Worm (Caenorhabditis elegans) whole organism, L1 larva: ENCODE results near the gene gid-7.

Source experiments
- C34B4.2 ChIP-seq: sonication (generic microtip); optimal IDR thresholded peaks from 2 replicates; lab custom pipeline; 2017; ENCODE audit warnings: mild to moderate bottlenecking, missing genetic modification characterization, missing compliant biosample characterization
- F16B12.6 ChIP-seq: fragments of 150-350 bp; optimal IDR thresholded peaks from 2 replicates; lab custom pipeline; 2014; ENCODE audit warnings: missing biosample characterization, missing genetic modification characterization
- aha-1 ChIP-seq: fragments of 150-350 bp; optimal IDR thresholded peaks from 2 replicates; lab custom pipeline; 2014; ENCODE audit warnings: missing biosample characterization, missing genetic modification characterization
- alr-1 ChIP-seq: fragments of 200-800 bp; sonication (Bioruptor generic); optimal IDR thresholded peaks from 2 replicates; lab custom pipeline; 2018; ENCODE audit warnings: borderline replicate concordance, mild to moderate bottlenecking, missing genetic modification characterization, missing compliant biosample characterization
- aly-2 ChIP-seq: fragments of 150-350 bp; optimal IDR thresholded peaks from 2 replicates; lab custom pipeline; 2014; ENCODE audit warnings: missing biosample characterization, missing genetic modification characterization
- blmp-1 ChIP-seq: fragments of 150-350 bp; optimal IDR thresholded peaks from 2 replicates; lab custom pipeline; 2014; ENCODE audit warnings: missing biosample characterization, missing genetic modification characterization
- ceh-63 ChIP-seq: fragments of 200-800 bp; sonication (Bioruptor generic); optimal IDR thresholded peaks from 2 replicates; lab custom pipeline; 2018; ENCODE audit warnings: mild to moderate bottlenecking, missing genetic modification characterization, missing compliant biosample characterization
- ceh-8 ChIP-seq: fragments of 200-800 bp; sonication (Bioruptor generic); optimal IDR thresholded peaks from 2 replicates; lab custom pipeline; 2018; ENCODE audit warnings: mild to moderate bottlenecking, missing genetic modification characterization, moderate library complexity, missing compliant biosample characterization
- ceh-90 ChIP-seq: sonication (generic microtip); optimal IDR thresholded peaks from 2 replicates; lab custom pipeline; 2016; ENCODE audit warnings: missing genetic modification characterization, missing compliant biosample characterization
- ces-1 ChIP-seq: fragments of 150-350 bp; optimal IDR thresholded peaks from 2 replicates; lab custom pipeline; 2014; ENCODE audit warnings: missing biosample characterization, missing genetic modification reagents, missing genetic modification characterization
- dpl-1 ChIP-seq, 3 experiments: fragments of 150-350 bp in 2 of 3; sonication (generic microtip) in 1 of 3; optimal IDR thresholded peaks; 2 replicates each; lab custom pipeline; 2014 to 2017; ENCODE audit warnings: missing biosample characterization in 3 of 3, missing genetic modification characterization in 3 of 3, missing genetic modification reagents in 3 of 3
- dsc-1 ChIP-seq: sonication (generic microtip); optimal IDR thresholded peaks from 2 replicates; lab custom pipeline; 2016; ENCODE audit warnings: mild to moderate bottlenecking, missing genetic modification characterization, missing compliant biosample characterization
- efl-3 ChIP-seq: fragments of 200-800 bp; sonication (Bioruptor generic); optimal IDR thresholded peaks from 2 replicates; lab custom pipeline; 2018; ENCODE audit warnings: mild to moderate bottlenecking, missing genetic modification characterization, missing compliant biosample characterization
- egl-27 ChIP-seq, 2 experiments: fragments of 150-350 bp in 1 of 2; sonication (generic microtip); optimal IDR thresholded peaks; 3 replicates each; lab custom pipeline; 2017 to 2018; ENCODE audit warnings: missing biosample characterization in 2 of 2, missing genetic modification characterization in 2 of 2, missing genetic modification reagents in 2 of 2
- elt-2 ChIP-seq: sonication (generic microtip); optimal IDR thresholded peaks from 2 replicates; lab custom pipeline; 2016; ENCODE audit warnings: missing genetic modification characterization, mild to moderate bottlenecking, inconsistent platforms, missing compliant biosample characterization, missing genetic modification reagents
- fkh-4 ChIP-seq: sonication (generic microtip); optimal IDR thresholded peaks from 2 replicates; lab custom pipeline; 2016; ENCODE audit warnings: missing compliant biosample characterization, missing genetic modification characterization, borderline replicate concordance
- fos-1 ChIP-seq: fragments of 150-350 bp; optimal IDR thresholded peaks from 2 replicates; lab custom pipeline; 2014; ENCODE audit warnings: missing biosample characterization, missing genetic modification characterization
- grh-1 ChIP-seq: fragments of 200-800 bp; sonication (Bioruptor generic); IDR thresholded peaks from 2 replicates; pipeline ENCODE4 v1.3.6; 2022; ENCODE audit warnings: missing genetic modification reagents, missing genetic modification characterization, missing compliant biosample characterization
- hlh-17 ChIP-seq: fragments of 200-800 bp; sonication (Bioruptor generic); optimal IDR thresholded peaks from 2 replicates; lab custom pipeline; 2018; ENCODE audit warnings: missing genetic modification characterization, mild to moderate bottlenecking, missing compliant biosample characterization, moderate library complexity, borderline replicate concordance
- hlh-4 ChIP-seq: sonication (generic microtip); optimal IDR thresholded peaks from 2 replicates; lab custom pipeline; 2016; ENCODE audit warnings: mild to moderate bottlenecking, missing genetic modification characterization, missing compliant biosample characterization
- irx-1 ChIP-seq: sonication (generic microtip); optimal IDR thresholded peaks from 2 replicates; lab custom pipeline; 2016; ENCODE audit warnings: missing genetic modification characterization, missing compliant biosample characterization
- isw-1 ChIP-seq: fragments of 200-800 bp; sonication (Bioruptor generic); IDR thresholded peaks from 2 replicates; pipeline ENCODE4 v1.3.6; 2022; ENCODE audit warnings: missing genetic modification characterization, missing compliant biosample characterization
- jun-1 ChIP-seq: fragments of 150-350 bp; optimal IDR thresholded peaks from 2 replicates; lab custom pipeline; 2014; ENCODE audit warnings: missing biosample characterization, missing genetic modification reagents, missing genetic modification characterization
- lin-15B ChIP-seq: fragments of 150-350 bp; sonication (generic microtip); optimal IDR thresholded peaks from 3 replicates; lab custom pipeline; 2014; ENCODE audit warnings: missing biosample characterization, missing genetic modification characterization
- lin-35 ChIP-seq, 2 experiments: fragments of 150-350 bp; optimal IDR thresholded peaks; 2 replicates each; lab custom pipeline; 2014; ENCODE audit warnings: missing biosample characterization in 2 of 2, missing genetic modification characterization in 2 of 2, missing genetic modification reagents in 2 of 2
- lir-3 ChIP-seq: sonication (generic microtip); optimal IDR thresholded peaks from 2 replicates; lab custom pipeline; 2016; ENCODE audit warnings: mild to moderate bottlenecking, missing genetic modification characterization, moderate library complexity, missing compliant biosample characterization; ENCODE audit not compliant: poor library complexity
- lsy-2 ChIP-seq, 2 experiments: fragments of 150-350 bp; optimal IDR thresholded peaks; 2 replicates each; lab custom pipeline; 2014; ENCODE audit warnings: missing biosample characterization in 2 of 2, missing genetic modification characterization in 2 of 2
- mab-9 ChIP-seq: fragments of 200-800 bp; sonication (Bioruptor generic); IDR thresholded peaks from 2 replicates; pipeline ENCODE4 v1.3.6; 2022; ENCODE audit warnings: missing genetic modification reagents, missing genetic modification characterization, missing compliant biosample characterization
- mdl-1 ChIP-seq, 2 experiments: fragments of 150-350 bp; optimal IDR thresholded peaks; 2 replicates each; lab custom pipeline; 2014 to 2017; ENCODE audit warnings: missing biosample characterization in 2 of 2, missing genetic modification characterization in 2 of 2, inconsistent platforms in 1 of 2
- mef-2 ChIP-seq: fragments of 150-350 bp; optimal IDR thresholded peaks from 2 replicates; lab custom pipeline; 2014; ENCODE audit warnings: missing biosample characterization, missing genetic modification characterization
- mep-1 ChIP-seq: fragments of 150-350 bp; optimal IDR thresholded peaks from 2 replicates; lab custom pipeline; 2014; ENCODE audit warnings: missing biosample characterization, missing genetic modification characterization
- nhr-11 ChIP-seq: fragments of 150-350 bp; optimal IDR thresholded peaks from 2 replicates; lab custom pipeline; 2014; ENCODE audit warnings: missing biosample characterization, missing genetic modification characterization
- nhr-12 ChIP-seq: sonication (generic microtip); optimal IDR thresholded peaks from 2 replicates; lab custom pipeline; 2017; ENCODE audit warnings: missing biosample characterization, missing genetic modification characterization
- nhr-19 ChIP-seq: fragments of 200-800 bp; sonication (Bioruptor generic); conservative IDR thresholded peaks from 2 replicates; pipeline ENCODE4 v1.3.6; 2022; ENCODE audit warnings: missing genetic modification characterization, missing compliant biosample characterization
- nhr-237 ChIP-seq: fragments of 150-350 bp; optimal IDR thresholded peaks from 2 replicates; lab custom pipeline; 2014; ENCODE audit warnings: missing biosample characterization, missing genetic modification characterization
- nhr-47 ChIP-seq: sonication (generic microtip); optimal IDR thresholded peaks from 2 replicates; lab custom pipeline; 2016; ENCODE audit warnings: mild to moderate bottlenecking, missing genetic modification characterization, moderate library complexity, missing compliant biosample characterization
- nhr-71 ChIP-seq: sonication (generic microtip); optimal IDR thresholded peaks from 2 replicates; lab custom pipeline; 2016; ENCODE audit warnings: mild to moderate bottlenecking, missing genetic modification characterization, moderate library complexity, missing compliant biosample characterization
- nhr-76 ChIP-seq: sonication (generic microtip); optimal IDR thresholded peaks from 2 replicates; lab custom pipeline; 2017; ENCODE audit warnings: missing biosample characterization, missing genetic modification characterization
- nhr-77 ChIP-seq: fragments of 150-350 bp; optimal IDR thresholded peaks from 2 replicates; lab custom pipeline; 2014; ENCODE audit warnings: missing biosample characterization, missing genetic modification characterization
- nhr-85 ChIP-seq: sonication (generic microtip); peaks from one replicate; lab custom pipeline; 2016; ENCODE audit warnings: missing genetic modification characterization, inconsistent platforms, missing compliant biosample characterization
- nhr-90 ChIP-seq: sonication (generic microtip); optimal IDR thresholded peaks from 2 replicates; lab custom pipeline; 2016; ENCODE audit warnings: mild to moderate bottlenecking, missing genetic modification characterization, missing compliant biosample characterization; ENCODE audit not compliant: poor library complexity
- pag-3 ChIP-seq: sonication (generic microtip); optimal IDR thresholded peaks from 2 replicates; lab custom pipeline; 2017; ENCODE audit warnings: missing genetic modification characterization, mild to moderate bottlenecking, missing compliant biosample characterization, antibody characterized with exemption, borderline replicate concordance; ENCODE audit not compliant: insufficient read depth
- pax-3 ChIP-seq: fragments of 200-800 bp; sonication (Bioruptor generic); optimal IDR thresholded peaks from 2 replicates; lab custom pipeline; 2018; ENCODE audit warnings: mild to moderate bottlenecking, missing genetic modification characterization, moderate library complexity, missing compliant biosample characterization
- rnt-1 ChIP-seq: sonication (generic microtip); optimal IDR thresholded peaks from 2 replicates; lab custom pipeline; 2016; ENCODE audit warnings: mild to moderate bottlenecking, missing genetic modification characterization, moderate library complexity, missing compliant biosample characterization
- sptf-1 ChIP-seq: fragments of 150-350 bp; optimal IDR thresholded peaks from 2 replicates; lab custom pipeline; 2014; ENCODE audit warnings: missing biosample characterization, missing genetic modification characterization
- sup-37 ChIP-seq: fragments of 200-800 bp; sonication (Bioruptor generic); optimal IDR thresholded peaks from 2 replicates; lab custom pipeline; 2018; ENCODE audit warnings: mild to moderate bottlenecking, missing genetic modification characterization, missing compliant biosample characterization
- tlp-1 ChIP-seq: fragments of 150-350 bp; optimal IDR thresholded peaks from 2 replicates; lab custom pipeline; 2014; ENCODE audit warnings: missing biosample characterization, missing genetic modification characterization
- unc-30 ChIP-seq: sonication (generic microtip); optimal IDR thresholded peaks from 2 replicates; lab custom pipeline; 2017; ENCODE audit warnings: missing biosample characterization, missing genetic modification characterization
- unc-62 ChIP-seq: fragments of 150-350 bp; optimal IDR thresholded peaks from 2 replicates; lab custom pipeline; 2014; ENCODE audit warnings: missing biosample characterization, missing genetic modification reagents, missing genetic modification characterization
- unc-98 ChIP-seq: fragments of 200-800 bp; sonication (Bioruptor generic); IDR thresholded peaks from 2 replicates; pipeline ENCODE4 v1.3.6; 2022; ENCODE audit warnings: missing genetic modification characterization, missing compliant biosample characterization
- xbp-1 ChIP-seq: sonication (generic microtip); optimal IDR thresholded peaks from 2 replicates; lab custom pipeline; 2016; ENCODE audit warnings: missing genetic modification characterization, missing compliant biosample characterization
- zag-1 ChIP-seq: fragments of 150-350 bp; optimal IDR thresholded peaks from 2 replicates; lab custom pipeline; 2014; ENCODE audit warnings: missing biosample characterization, missing genetic modification characterization
- zip-4 ChIP-seq: fragments of 200-800 bp; sonication (Bioruptor generic); optimal IDR thresholded peaks from 2 replicates; lab custom pipeline; 2018; ENCODE audit warnings: mild to moderate bottlenecking, missing genetic modification characterization, moderate library complexity, missing compliant biosample characterization

Gene gid-7

DNA sequence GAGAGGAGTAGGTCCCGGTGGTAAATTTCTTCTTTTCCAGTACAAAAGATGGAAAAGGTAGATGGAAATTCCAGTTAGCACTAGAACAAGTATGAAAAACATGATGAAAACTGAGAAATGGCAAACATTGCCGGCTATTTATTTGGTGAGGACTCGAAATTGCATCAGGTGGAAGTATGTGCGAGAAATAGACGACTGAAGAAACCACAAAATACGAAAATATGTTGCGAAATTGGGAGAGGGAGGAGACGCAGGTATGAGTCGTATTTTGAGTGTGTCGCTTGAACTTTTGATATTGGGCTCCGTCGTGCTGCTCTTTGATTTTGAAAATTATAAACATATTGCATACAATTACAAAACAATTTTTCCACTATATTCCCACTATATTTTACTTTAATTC, 46.5 kb upstream of the gid-7 start, which contains the start of gene cyp-33C8:
cyp-33C8 (minus strand) TSS at position 200 of the 400 bp plus-strand sequence.
- TF ChIP-seq lin-15B (tag; lab: Kevin White, UChicago) (no peak), hlh-17 (GFP tag; lab: Kevin White, UChicago) (no peak), dsc-1 (tag; lab: Kevin White, UChicago) (no peak), lir-3 (tag; lab: Kevin White, UChicago) (no peak), rnt-1 (tag; lab: Kevin White, UChicago) (peak; percentile 89), alr-1 (no peak), pag-3 (no peak), ceh-8 (GFP tag; lab: Kevin White, UChicago) (no peak), mab-9 (GFP tag; lab: Robert Waterston, UW) (no peak), sptf-1 (tag; lab: Kevin White, UChicago) (no peak), nhr-237 (tag; lab: Kevin White, UChicago) (no peak), hlh-4 (no peak), sup-37 (GFP tag; lab: Kevin White, UChicago) (no peak), elt-2 (tag; lab: Kevin White, UChicago) (no peak), aly-2 (tag; lab: Kevin White, UChicago) (no peak), nhr-12 (no peak), zag-1 (tag; lab: Kevin White, UChicago) (no peak), nhr-47 (no peak), mef-2 (tag; lab: Kevin White, UChicago) (no peak), C34B4.2 (tag; lab: Kevin White, UChicago) (no peak), nhr-85 (peak; percentile 22), pax-3 (tag; lab: Kevin White, UChicago) (no peak), mdl-1 (tag; optimal IDR thresholded peaks at IDR 0.05; lab: Kevin White, UChicago) (no peak), nhr-76 (tag; lab: Kevin White, UChicago) (no peak), ces-1 (GFP tag; lab: Kevin White, UChicago) (no peak), nhr-77 (no peak), tlp-1 (tag; lab: Kevin White, UChicago) (no peak), lin-35 (GFP tag; optimal IDR thresholded peaks at IDR 0.05; lab: Kevin White, UChicago) (peak in 1 of 2 experiments; percentile 43), zip-4 (GFP tag; lab: Kevin White, UChicago) (peak; percentile 59), unc-98 (GFP tag; lab: Robert Waterston, UW) (no peak), xbp-1 (no peak), nhr-71 (peak; percentile 67), grh-1 (GFP tag; lab: Robert Waterston, UW) (no peak), unc-62 (no peak), F16B12.6 (tag; lab: Kevin White, UChicago) (no peak), fkh-4 (tag; lab: Kevin White, UChicago) (no peak), fos-1 (tag; lab: Kevin White, UChicago) (no peak), lsy-2 (tag; optimal IDR thresholded peaks at IDR 0.05; lab: Kevin White, UChicago) (no peak), dpl-1 (GFP tag; optimal IDR thresholded peaks at IDR 0.05; lab: Kevin White, UChicago) (peak in 2 of 3 experiments; percentile 9 to 21), nhr-90 (tag; lab: Kevin White, UChicago) (no peak), ceh-63 (GFP tag; lab: Kevin White, UChicago) (no peak), isw-1 (0 out of 2 replicates have a peak, but pooled peaks have one; percentile 6), jun-1 (tag; lab: Kevin White, UChicago) (peak; percentile 57), nhr-19 (GFP tag; lab: Robert Waterston, UW) (peak; percentile 24; the same call in 1 of the 2 replicates), ceh-90 (tag; lab: Kevin White, UChicago) (no peak), nhr-11 (tag; lab: Kevin White, UChicago) (peak; percentile 47), blmp-1 (tag; lab: Kevin White, UChicago) (no peak), efl-3 (GFP tag; lab: Kevin White, UChicago) (no peak), aha-1 (tag; lab: Kevin White, UChicago) (no peak), mep-1 (peak; percentile 11), unc-30 (no peak), egl-27 (tag; optimal IDR thresholded peaks at IDR 0.05; lab: Kevin White, UChicago) (no peak), irx-1 (tag; lab: Kevin White, UChicago) (no peak)
